Worm (Caenorhabditis elegans): ENCODE results near the gene mec-14.

- TF ChIP-seq nhr-25 (tag; optimal IDR thresholded peaks at IDR 0.05) (no peak), F13H6.1 (tag; optimal IDR thresholded peaks at IDR 0.05) (no peak), elt-3 (tag; optimal IDR thresholded peaks at IDR 0.05) (no peak), lin-39 (tag; optimal IDR thresholded peaks at IDR 0.05) (no peak), nhr-129 (tag; optimal IDR thresholded peaks at IDR 0.05) (no peak), unc-62 (GFP tag; optimal IDR thresholded peaks at IDR 0.05) (no peak)
Measured at ce11 chrIII:7158709-7159108, 34.1 kb downstream of the mec-14 start, which contains the start of gene nuo-4.
